Fruit fly (Drosophila melanogaster) whole organism, embryonic: ENCODE measurements around the gene CG32700.

Source experiments
- ATbp ChIP-seq: fragments of 200-800 bp; sonication (Bioruptor generic); optimal IDR thresholded peaks from 2 replicates; lab custom pipeline; 2017; ENCODE audit warnings: missing biosample characterization, mild to moderate bottlenecking, missing genetic modification characterization, missing genetic modification reagents
- Adf1 ChIP-seq: fragments of 200-800 bp; sonication (Bioruptor generic); IDR thresholded peaks from 2 replicates; pipeline ENCODE4 v1.3.6; 2022; ENCODE audit warnings: missing biosample characterization, missing genetic modification characterization
- Antp ChIP-seq: fragments of 200-800 bp; sonication (Bioruptor generic); optimal IDR thresholded peaks from 3 replicates; lab custom pipeline; 2016; ENCODE audit warnings: missing biosample characterization, missing genetic modification characterization
- Awh ChIP-seq: fragments of 200-800 bp; sonication (Bioruptor generic); IDR thresholded peaks from 2 replicates; pipeline ENCODE4, ENCODE4 v1.3.6; 2022; ENCODE audit warnings: missing biosample characterization, missing genetic modification characterization
- CG1024 ChIP-seq: fragments of 200-800 bp; sonication (Bioruptor generic); IDR thresholded peaks from 2 replicates; pipeline ENCODE4 v1.3.6; 2022; ENCODE audit warnings: missing biosample characterization, missing genetic modification characterization
- CG1233 ChIP-seq: fragments of 200-800 bp; sonication (Bioruptor generic); optimal IDR thresholded peaks from 4 replicates; lab custom pipeline; 2018; ENCODE audit warnings: missing biosample characterization, mild to moderate bottlenecking, missing genetic modification characterization
- CG14014 ChIP-seq: fragments of 200-800 bp; sonication (Bioruptor generic); IDR thresholded peaks from 2 replicates; pipeline ENCODE4 v1.3.6; 2022; ENCODE audit warnings: missing biosample characterization, missing genetic modification characterization
- CG15073 ChIP-seq: fragments of 200-800 bp; sonication (Bioruptor generic); optimal IDR thresholded peaks from 2 replicates; lab custom pipeline; 2016; ENCODE audit warnings: missing biosample characterization, missing genetic modification characterization
- CG17361 ChIP-seq: fragments of 200-800 bp; sonication (Bioruptor generic); IDR thresholded peaks from 3 replicates; pipeline ENCODE4 v1.3.6; 2022; ENCODE audit warnings: missing biosample characterization, missing genetic modification characterization
- CG2199 ChIP-seq: fragments of 200-800 bp; sonication (Bioruptor generic); IDR thresholded peaks from 3 replicates; pipeline ENCODE4 v1.3.6; 2022; ENCODE audit warnings: missing biosample characterization, missing genetic modification characterization
- CG2678 ChIP-seq: fragments of 200-800 bp; sonication (Bioruptor generic); optimal IDR thresholded peaks from 3 replicates; lab custom pipeline; 2019; ENCODE audit warnings: missing biosample characterization, mild to moderate bottlenecking, missing genetic modification characterization, moderate library complexity
- CG2712 ChIP-seq: fragments of 200-800 bp; optimal IDR thresholded peaks from 3 replicates; lab custom pipeline; 2019; ENCODE audit warnings: missing biosample characterization, mild to moderate bottlenecking, missing genetic modification characterization, moderate library complexity
- CG30020 ChIP-seq: fragments of 200-800 bp; optimal IDR thresholded peaks from 2 replicates; lab custom pipeline; 2019; ENCODE audit warnings: missing biosample characterization, mild to moderate bottlenecking, missing genetic modification characterization, moderate library complexity
- CG32532 ChIP-seq: fragments of 200-800 bp; sonication (Bioruptor generic); IDR thresholded peaks from 2 replicates; pipeline ENCODE4 v1.3.6; 2022; ENCODE audit warnings: missing biosample characterization, missing genetic modification characterization
- CG6791 ChIP-seq: fragments of 200-800 bp; sonication (Bioruptor generic); IDR thresholded peaks from 3 replicates; pipeline ENCODE4 v1.3.6; 2022; ENCODE audit warnings: missing biosample characterization, missing genetic modification characterization; ENCODE audit not compliant: partially characterized antibody
- CG6854 ChIP-seq: fragments of 200-800 bp; sonication (Bioruptor generic); optimal IDR thresholded peaks from 3 replicates; lab custom pipeline; 2017; ENCODE audit warnings: missing biosample characterization, mild to moderate bottlenecking, missing genetic modification characterization
- CG7745 ChIP-seq: fragments of 200-800 bp; sonication (Bioruptor generic); optimal IDR thresholded peaks from 2 replicates; lab custom pipeline; 2018; ENCODE audit warnings: missing biosample characterization, mild to moderate bottlenecking, missing genetic modification characterization, moderate library complexity
- CG7839 ChIP-seq: fragments of 200-800 bp; sonication (Bioruptor generic); optimal IDR thresholded peaks from 3 replicates; lab custom pipeline; 2018; ENCODE audit warnings: missing biosample characterization, mild to moderate bottlenecking, missing genetic modification characterization, moderate library complexity
- CG8944 ChIP-seq: fragments of 200-800 bp; sonication (Bioruptor generic); optimal IDR thresholded peaks from 3 replicates; lab custom pipeline; 2016; ENCODE audit warnings: missing biosample characterization, missing genetic modification characterization
- CG9215 ChIP-seq: fragments of 200-800 bp; sonication (Bioruptor generic); IDR thresholded peaks from 2 replicates; pipeline ENCODE4 v1.3.6; 2022; ENCODE audit warnings: missing biosample characterization, missing genetic modification characterization
- CG9609 ChIP-seq: fragments of 200-800 bp; sonication (Bioruptor generic); optimal IDR thresholded peaks from 3 replicates; lab custom pipeline; 2016; ENCODE audit warnings: missing biosample characterization, missing genetic modification characterization
- D ChIP-seq, 2 experiments: fragments of 200-800 bp in 1 of 2; fragments of >200 bp in 1 of 2; sonication (Bioruptor generic) in 1 of 2; optimal IDR thresholded peaks; 2 replicates in 1 of 2; 3 replicates in 1 of 2; lab custom pipeline; 2017; ENCODE audit warnings: mild to moderate bottlenecking in 1 of 2, missing biosample characterization in 1 of 2, missing genetic modification characterization in 1 of 2, missing genetic modification reagents in 1 of 2
- Deaf1 ChIP-seq: fragments of 200-800 bp; optimal IDR thresholded peaks from 3 replicates; lab custom pipeline; 2019; ENCODE audit warnings: missing biosample characterization, mild to moderate bottlenecking, missing genetic modification characterization, moderate library complexity
- Dfd ChIP-seq, 2 experiments: fragments of >200 bp; optimal IDR thresholded peaks; 2 replicates each; lab custom pipeline; 2017; ENCODE audit warnings: missing biosample characterization in 2 of 2, missing genetic modification characterization in 2 of 2
- Drgx ChIP-seq: fragments of 200-800 bp; sonication (Bioruptor generic); IDR thresholded peaks from 2 replicates; pipeline ENCODE4 v1.3.6; 2022; ENCODE audit warnings: missing biosample characterization, missing genetic modification characterization
- Elba2 ChIP-seq: fragments of 200-800 bp; sonication (Bioruptor generic); optimal IDR thresholded peaks from 3 replicates; lab custom pipeline; 2016; ENCODE audit warnings: missing biosample characterization, missing genetic modification characterization
- Hand ChIP-seq: fragments of 200-800 bp; sonication (Bioruptor generic); optimal IDR thresholded peaks from 2 replicates; lab custom pipeline; 2017; ENCODE audit warnings: mild to moderate bottlenecking, missing biosample characterization, missing genetic modification reagents, missing genetic modification characterization
- HmgD ChIP-seq: fragments of 200-800 bp; sonication (Bioruptor generic); optimal IDR thresholded peaks from 3 replicates; lab custom pipeline; 2016; ENCODE audit warnings: missing biosample characterization, missing genetic modification characterization
- Hmx ChIP-seq: fragments of 200-800 bp; sonication (Bioruptor generic); optimal IDR thresholded peaks from 2 replicates; lab custom pipeline; 2016; ENCODE audit warnings: missing biosample characterization, missing genetic modification characterization
- MTF-1 ChIP-seq: fragments of 200-800 bp; sonication (Bioruptor generic); optimal IDR thresholded peaks from 2 replicates; lab custom pipeline; 2018; ENCODE audit warnings: missing biosample characterization, mild to moderate bottlenecking, missing genetic modification characterization, borderline replicate concordance
- Nf-YB ChIP-seq: fragments of 200-800 bp; sonication (Bioruptor generic); optimal IDR thresholded peaks from 3 replicates; lab custom pipeline; 2019; ENCODE audit warnings: missing biosample characterization, mild to moderate bottlenecking, missing genetic modification characterization, moderate library complexity
- Optix ChIP-seq: fragments of 200-800 bp; sonication (Bioruptor generic); IDR thresholded peaks from 3 replicates; pipeline ENCODE4 v1.3.6; 2022; ENCODE audit warnings: missing biosample characterization, missing genetic modification characterization
- Sin3A ChIP-seq: fragments of >200 bp; optimal IDR thresholded peaks from 2 replicates; lab custom pipeline; 2018
- ara ChIP-seq: fragments of 200-800 bp; sonication (Bioruptor generic); IDR thresholded peaks from 2 replicates; pipeline ENCODE4 v1.3.6; 2022; ENCODE audit warnings: missing biosample characterization, missing genetic modification characterization
- ase ChIP-seq: fragments of 200-800 bp; sonication (Bioruptor generic); IDR thresholded peaks from 3 replicates; pipeline ENCODE4 v1.3.6; 2022; ENCODE audit warnings: missing biosample characterization, missing genetic modification characterization
- corto ChIP-seq: fragments of 200-800 bp; sonication (Bioruptor generic); optimal IDR thresholded peaks from 2 replicates; lab custom pipeline; 2016; ENCODE audit warnings: missing biosample characterization, mild to moderate bottlenecking, missing genetic modification characterization, moderate library complexity
- fd96Cb ChIP-seq: fragments of 200-800 bp; sonication (Bioruptor generic); optimal IDR thresholded peaks from 2 replicates; lab custom pipeline; 2018; ENCODE audit warnings: missing biosample characterization, mild to moderate bottlenecking, missing genetic modification characterization, moderate library complexity
- fru ChIP-seq: fragments of >200 bp; optimal IDR thresholded peaks from 2 replicates; lab custom pipeline; 2017
- her ChIP-seq: fragments of 200-800 bp; sonication (Bioruptor generic); optimal IDR thresholded peaks from 2 replicates; lab custom pipeline; 2016; ENCODE audit warnings: missing biosample characterization, missing genetic modification characterization
- mld ChIP-seq: fragments of 200-800 bp; sonication (Bioruptor generic); IDR thresholded peaks from 3 replicates; pipeline ENCODE4 v1.3.6; 2022; ENCODE audit warnings: missing biosample characterization, missing genetic modification characterization; ENCODE audit not compliant: partially characterized antibody
- oc ChIP-seq: fragments of 200-800 bp; sonication (Bioruptor generic); optimal IDR thresholded peaks from 2 replicates; lab custom pipeline; 2018; ENCODE audit warnings: missing biosample characterization, mild to moderate bottlenecking, missing genetic modification characterization, moderate library complexity
- onecut ChIP-seq: fragments of 200-800 bp; sonication (Bioruptor generic); IDR thresholded peaks from 2 replicates; pipeline ENCODE4 v1.3.6; 2022; ENCODE audit warnings: missing biosample characterization, missing genetic modification characterization
- org-1 ChIP-seq: fragments of 200-800 bp; sonication (Bioruptor generic); optimal IDR thresholded peaks from 2 replicates; lab custom pipeline; 2017; ENCODE audit warnings: missing biosample characterization, missing genetic modification characterization
- p53 ChIP-seq: fragments of 200-800 bp; sonication (Bioruptor generic); optimal IDR thresholded peaks from 2 replicates; lab custom pipeline; 2016; ENCODE audit warnings: missing biosample characterization, missing genetic modification characterization
- pho ChIP-seq: fragments of 200-800 bp; sonication (Bioruptor generic); optimal IDR thresholded peaks from 2 replicates; lab custom pipeline; 2016; ENCODE audit warnings: missing biosample characterization, missing genetic modification characterization
- ranshi ChIP-seq: fragments of 200-800 bp; sonication (Bioruptor generic); IDR thresholded peaks from 2 replicates; pipeline ENCODE4 v1.3.6; 2022; ENCODE audit warnings: missing biosample characterization, missing genetic modification characterization
- sens-2 ChIP-seq: fragments of 200-800 bp; sonication (Bioruptor generic); IDR thresholded peaks from 2 replicates; pipeline ENCODE4 v1.3.6; 2022; ENCODE audit warnings: missing biosample characterization, missing genetic modification characterization
- tap ChIP-seq: fragments of 200-800 bp; optimal IDR thresholded peaks from 3 replicates; lab custom pipeline; 2019; ENCODE audit warnings: missing biosample characterization, mild to moderate bottlenecking, missing genetic modification characterization, moderate library complexity
- ttk ChIP-seq: fragments of 200-800 bp; sonication (Bioruptor generic); IDR thresholded peaks from 2 replicates; pipeline ENCODE4 v2.1.2; 2022; ENCODE audit warnings: missing biosample characterization, missing genetic modification characterization
- vvl ChIP-seq: fragments of 200-800 bp; sonication (Bioruptor generic); IDR thresholded peaks from 2 replicates; pipeline ENCODE4 v1.3.6; 2022; ENCODE audit warnings: missing biosample characterization, missing genetic modification characterization

Gene CG32700

dm6 chrX:9600083-9600817 lies 49.6 kb upstream of the CG32700 start (continued):
- TF ChIP-seq CG2712 (tag; lab: Kevin White, UChicago) = peak; percentile 77
- no peak for TF ChIP-seq CG7745 (tag; lab: Kevin White, UChicago)
- TF ChIP-seq CG9609 (GFP tag; lab: Kevin White, UChicago) = peak; percentile 81
- peak; percentile 58 for TF ChIP-seq onecut (GFP tag; lab: Robert Waterston, UW)
- peak; percentile 75 for TF ChIP-seq Drgx
- TF ChIP-seq D (optimal IDR thresholded peaks at IDR 0.05; lab: Kevin White, UChicago) = no peak
- peak; percentile 60 for TF ChIP-seq D (GFP tag; optimal IDR thresholded peaks at IDR 0.05; lab: Kevin White, UChicago)
- peak; percentile 45; the same call in 1 of the 3 replicates for TF ChIP-seq Optix (GFP tag; lab: Robert Waterston, UW)
- TF ChIP-seq tap (tag; lab: Kevin White, UChicago) = peak; percentile 44
- peak; percentile 16 for TF ChIP-seq her (GFP tag; lab: Kevin White, UChicago)
- peak; percentile 78 for TF ChIP-seq org-1 (GFP tag; lab: Kevin White, UChicago)
- peak; percentile 73 for TF ChIP-seq ATbp (GFP tag; lab: Kevin White, UChicago)
- peak; percentile 74 for TF ChIP-seq Antp (GFP tag; lab: Kevin White, UChicago)
- TF ChIP-seq CG6791 (GFP tag; lab: Robert Waterston, UW) = no peak
- peak; percentile 42 for TF ChIP-seq Hmx (GFP tag; lab: Kevin White, UChicago)
- TF ChIP-seq CG2678 = peak; percentile 90
- peak; percentile 77 for TF ChIP-seq vvl (GFP tag; lab: Robert Waterston, UW)
- TF ChIP-seq ase (GFP tag; lab: Robert Waterston, UW) = no peak
- peak; percentile 74 for TF ChIP-seq pho
- peak; percentile 64 for TF ChIP-seq CG1233 (GFP tag; lab: Kevin White, UChicago)
- peak; percentile 74 for TF ChIP-seq CG6854 (GFP tag; lab: Kevin White, UChicago)
- no peak for TF ChIP-seq sens-2 (GFP tag; lab: Robert Waterston, UW)
- peak; percentile 44 for TF ChIP-seq ttk
- TF ChIP-seq fd96Cb (tag; lab: Kevin White, UChicago) = peak; percentile 64
- no peak for TF ChIP-seq Awh (GFP tag; lab: Robert Waterston, UW)
- no peak for TF ChIP-seq CG15073
- TF ChIP-seq Deaf1 (tag; lab: Kevin White, UChicago) = peak; percentile 37
- TF ChIP-seq MTF-1 = no peak
- TF ChIP-seq CG14014 = peak; percentile 64
- peak; percentile 85 for TF ChIP-seq CG17361 (GFP tag; lab: Robert Waterston, UW)
- TF ChIP-seq CG7839 = peak; percentile 87
- peak; percentile 80 for TF ChIP-seq Hand (GFP tag; lab: Kevin White, UChicago)
- TF ChIP-seq CG1024 (GFP tag; lab: Robert Waterston, UW) = no peak
- peak; percentile 3; the same call in 1 of the 2 replicates for TF ChIP-seq Adf1 (GFP tag; lab: Robert Waterston, UW)
- TF ChIP-seq CG8944 (GFP tag; lab: Kevin White, UChicago) = peak; percentile 49
- no peak for TF ChIP-seq Sin3A (lab: Kevin White, UChicago)
- no peak for TF ChIP-seq Dfd (GFP tag; optimal IDR thresholded peaks at IDR 0.05; lab: Kevin White, UChicago)
- TF ChIP-seq p53 = no peak
- TF ChIP-seq oc = peak; percentile 11
- no peak for TF ChIP-seq mld (GFP tag; lab: Robert Waterston, UW)
- TF ChIP-seq CG9215 (GFP tag; lab: Robert Waterston, UW) = peak; percentile 63
- TF ChIP-seq corto (GFP tag; lab: Kevin White, UChicago) = no peak
- TF ChIP-seq fru (lab: Kevin White, UChicago) = no peak
- peak; percentile 74 for TF ChIP-seq CG32532 (GFP tag; lab: Robert Waterston, UW)
- TF ChIP-seq CG30020 (tag; lab: Kevin White, UChicago) = peak; percentile 5
- TF ChIP-seq HmgD (GFP tag; lab: Kevin White, UChicago) = peak; percentile 15
- TF ChIP-seq ara = peak; percentile 35; the same call in 1 of the 2 replicates
- TF ChIP-seq CG2199 (GFP tag; lab: Robert Waterston, UW) = no peak
- no peak for TF ChIP-seq Elba2 (GFP tag; lab: Kevin White, UChicago)
- peak; percentile 64 for TF ChIP-seq ranshi (GFP tag; lab: Robert Waterston, UW)
- TF ChIP-seq Nf-YB (GFP tag; lab: Kevin White, UChicago) = peak; percentile 60
